Fruit fly (Drosophila melanogaster) whole organism, embryonic: ENCODE results near the gene Vdup1.

ENCODE experiments used
- BEAF-32 ChIP-seq: fragments of 200-800 bp; sonication (Bioruptor generic); optimal IDR thresholded peaks from 3 replicates; lab custom pipeline; 2017; ENCODE audit warnings: missing biosample characterization, missing genetic modification characterization, mild to moderate bottlenecking, moderate library complexity, missing genetic modification reagents
- BtbVII ChIP-seq: fragments of 200-800 bp; sonication (Bioruptor generic); optimal IDR thresholded peaks from 3 replicates; lab custom pipeline; 2017; ENCODE audit warnings: missing biosample characterization, mild to moderate bottlenecking, missing genetic modification characterization
- CG10462 ChIP-seq: fragments of 200-800 bp; sonication (Bioruptor generic); optimal IDR thresholded peaks from 2 replicates; lab custom pipeline; 2016; ENCODE audit warnings: missing biosample characterization, missing genetic modification characterization
- CG10565 ChIP-seq: fragments of 200-800 bp; sonication (Bioruptor generic); optimal IDR thresholded peaks from 3 replicates; lab custom pipeline; 2016; ENCODE audit warnings: missing biosample characterization, mild to moderate bottlenecking, missing genetic modification characterization
- CG11085 ChIP-seq: fragments of 200-800 bp; sonication (Bioruptor generic); IDR thresholded peaks from 2 replicates; pipeline ENCODE4 v1.3.6; 2022; ENCODE audit warnings: missing biosample characterization, missing genetic modification characterization
- CG11398 ChIP-seq: fragments of 200-800 bp; sonication (Bioruptor generic); optimal IDR thresholded peaks from 2 replicates; lab custom pipeline; 2016; ENCODE audit warnings: missing biosample characterization, missing genetic modification characterization
- CG11695 ChIP-seq: fragments of 200-800 bp; sonication (Bioruptor generic); IDR thresholded peaks from 3 replicates; pipeline ENCODE4 v1.3.6; 2022; ENCODE audit warnings: missing biosample characterization, missing genetic modification characterization
- CG12236 ChIP-seq: fragments of 200-800 bp; sonication (Bioruptor generic); optimal IDR thresholded peaks from 2 replicates; lab custom pipeline; 2016; ENCODE audit warnings: missing biosample characterization, missing genetic modification characterization
- CG13123 ChIP-seq: fragments of 200-800 bp; sonication (Bioruptor generic); optimal IDR thresholded peaks from 2 replicates; lab custom pipeline; 2016; ENCODE audit warnings: missing biosample characterization, missing genetic modification characterization
- CG14014 ChIP-seq: fragments of 200-800 bp; sonication (Bioruptor generic); IDR thresholded peaks from 2 replicates; pipeline ENCODE4 v1.3.6; 2022; ENCODE audit warnings: missing biosample characterization, missing genetic modification characterization
- CG15601 ChIP-seq: fragments of 200-800 bp; sonication (Bioruptor generic); optimal IDR thresholded peaks from 3 replicates; lab custom pipeline; 2019; ENCODE audit warnings: missing biosample characterization, mild to moderate bottlenecking, missing genetic modification characterization, moderate library complexity
- CG16863 ChIP-seq: fragments of 200-800 bp; sonication (Bioruptor generic); optimal IDR thresholded peaks from 3 replicates; lab custom pipeline; 2016; ENCODE audit warnings: missing biosample characterization, missing genetic modification characterization
- CG18011 ChIP-seq: fragments of 200-800 bp; sonication (Bioruptor generic); optimal IDR thresholded peaks from 2 replicates; lab custom pipeline; 2017; ENCODE audit warnings: missing biosample characterization, missing genetic modification characterization, mild to moderate bottlenecking, moderate library complexity, missing genotype
- CG2202 ChIP-seq: fragments of 200-800 bp; sonication (Bioruptor generic); optimal IDR thresholded peaks from 2 replicates; lab custom pipeline; 2018; ENCODE audit warnings: missing biosample characterization, mild to moderate bottlenecking, missing genetic modification characterization
- CG32532 ChIP-seq: fragments of 200-800 bp; sonication (Bioruptor generic); IDR thresholded peaks from 2 replicates; pipeline ENCODE4 v1.3.6; 2022; ENCODE audit warnings: missing biosample characterization, missing genetic modification characterization
- CG34376 ChIP-seq: fragments of 200-800 bp; sonication (Bioruptor generic); optimal IDR thresholded peaks from 2 replicates; lab custom pipeline; 2018; ENCODE audit warnings: missing biosample characterization, mild to moderate bottlenecking, missing genetic modification characterization
- CG4424 ChIP-seq: fragments of 200-800 bp; sonication (Bioruptor generic); optimal IDR thresholded peaks from 3 replicates; lab custom pipeline; 2016; ENCODE audit warnings: missing biosample characterization, missing genetic modification characterization
- CG5245 ChIP-seq: fragments of 200-800 bp; sonication (Bioruptor generic); optimal IDR thresholded peaks from 3 replicates; lab custom pipeline; 2016; ENCODE audit warnings: missing biosample characterization, missing genetic modification characterization
- CG6654 ChIP-seq: fragments of 200-800 bp; sonication (Bioruptor generic); optimal IDR thresholded peaks from 2 replicates; lab custom pipeline; 2017; ENCODE audit warnings: missing biosample characterization, mild to moderate bottlenecking, missing genetic modification characterization
- CG7928 ChIP-seq: fragments of 200-800 bp; sonication (Bioruptor generic); optimal IDR thresholded peaks from 2 replicates; lab custom pipeline; 2017; ENCODE audit warnings: missing biosample characterization, mild to moderate bottlenecking, missing genetic modification characterization
- CG8290 ChIP-seq, 3 experiments: fragments of 200-800 bp; sonication (Bioruptor generic); optimal IDR thresholded peaks; 2 replicates each; lab custom pipeline; 2016 to 2019; ENCODE audit warnings: missing biosample characterization in 3 of 3, missing genetic modification characterization in 3 of 3, mild to moderate bottlenecking in 2 of 3, moderate library complexity in 1 of 3
- CG8944 ChIP-seq: fragments of 200-800 bp; sonication (Bioruptor generic); optimal IDR thresholded peaks from 3 replicates; lab custom pipeline; 2016; ENCODE audit warnings: missing biosample characterization, missing genetic modification characterization
- CG9215 ChIP-seq: fragments of 200-800 bp; sonication (Bioruptor generic); IDR thresholded peaks from 2 replicates; pipeline ENCODE4 v1.3.6; 2022; ENCODE audit warnings: missing biosample characterization, missing genetic modification characterization
- Dll ChIP-seq: fragments of 200-800 bp; sonication (Bioruptor generic); IDR thresholded peaks from 4 replicates; pipeline ENCODE4 v1.3.6; 2022; ENCODE audit warnings: missing biosample characterization, missing genetic modification characterization; ENCODE audit not compliant: partially characterized antibody
- Fer3 ChIP-seq: fragments of 200-800 bp; sonication (Bioruptor generic); optimal IDR thresholded peaks from 2 replicates; lab custom pipeline; 2018; ENCODE audit warnings: missing biosample characterization, mild to moderate bottlenecking, missing genetic modification characterization, moderate library complexity
- H2.0 ChIP-seq: fragments of 200-800 bp; sonication (Bioruptor generic); IDR thresholded peaks from 2 replicates; pipeline ENCODE4 v1.3.6; 2022; ENCODE audit warnings: missing biosample characterization, missing genetic modification characterization
- Mes4 ChIP-seq: fragments of 200-800 bp; sonication (Bioruptor generic); optimal IDR thresholded peaks from 2 replicates; lab custom pipeline; 2016; ENCODE audit warnings: missing biosample characterization, missing genetic modification characterization
- Optix ChIP-seq: fragments of 200-800 bp; sonication (Bioruptor generic); IDR thresholded peaks from 3 replicates; pipeline ENCODE4 v1.3.6; 2022; ENCODE audit warnings: missing biosample characterization, missing genetic modification characterization
- Tbp ChIP-seq: fragments of >200 bp; optimal IDR thresholded peaks from 2 replicates; lab custom pipeline; 2018; ENCODE audit warnings: missing biosample characterization, missing genetic modification characterization
- bbx ChIP-seq: fragments of 200-800 bp; sonication (Bioruptor generic); IDR thresholded peaks from 2 replicates; pipeline ENCODE4 v1.3.6; 2022; ENCODE audit warnings: missing biosample characterization, missing genetic modification characterization; ENCODE audit not compliant: partially characterized antibody
- btn ChIP-seq: fragments of 200-800 bp; sonication (Bioruptor generic); optimal IDR thresholded peaks from 2 replicates; lab custom pipeline; 2016; ENCODE audit warnings: missing biosample characterization, missing genetic modification characterization
- dan ChIP-seq: fragments of 200-800 bp; sonication (Bioruptor generic); IDR thresholded peaks from 2 replicates; pipeline ENCODE4 v1.3.6; 2022; ENCODE audit warnings: missing biosample characterization, missing genetic modification characterization
- disco-r ChIP-seq: fragments of 200-800 bp; sonication (Bioruptor generic); optimal IDR thresholded peaks from 2 replicates; lab custom pipeline; 2016; ENCODE audit warnings: missing biosample characterization, missing genetic modification characterization
- emc ChIP-seq: fragments of 200-800 bp; sonication (Bioruptor generic); optimal IDR thresholded peaks from 2 replicates; lab custom pipeline; 2016; ENCODE audit warnings: missing biosample characterization, missing genetic modification characterization
- ewg ChIP-seq: fragments of 200-800 bp; sonication (Bioruptor generic); optimal IDR thresholded peaks from 3 replicates; lab custom pipeline; 2017; ENCODE audit warnings: mild to moderate bottlenecking, missing biosample characterization, missing genetic modification reagents, missing genetic modification characterization
- eyg ChIP-seq: fragments of 200-800 bp; sonication (Bioruptor generic); optimal IDR thresholded peaks from 3 replicates; lab custom pipeline; 2016; ENCODE audit warnings: missing biosample characterization, missing genetic modification characterization
- h ChIP-seq: fragments of >200 bp; optimal IDR thresholded peaks from 2 replicates; lab custom pipeline; 2017
- kah ChIP-seq: fragments of 200-800 bp; sonication (Bioruptor generic); optimal IDR thresholded peaks from 2 replicates; lab custom pipeline; 2018; ENCODE audit warnings: missing biosample characterization, mild to moderate bottlenecking, missing genetic modification characterization
- lilli ChIP-seq: fragments of 200-800 bp; sonication (Bioruptor generic); optimal IDR thresholded peaks from 3 replicates; lab custom pipeline; 2016; ENCODE audit warnings: missing biosample characterization, missing genetic modification characterization
- mam ChIP-seq: fragments of 200-800 bp; sonication (Bioruptor generic); optimal IDR thresholded peaks from 3 replicates; lab custom pipeline; 2016; ENCODE audit warnings: missing biosample characterization, missing genetic modification characterization
- nau ChIP-seq: fragments of 200-800 bp; sonication (Bioruptor generic); optimal IDR thresholded peaks from 3 replicates; lab custom pipeline; 2017; ENCODE audit warnings: missing biosample characterization, mild to moderate bottlenecking, missing genetic modification characterization, missing genetic modification reagents
- otp ChIP-seq: fragments of 200-800 bp; sonication (Bioruptor generic); IDR thresholded peaks from 3 replicates; pipeline ENCODE4, ENCODE4 v1.3.6; 2022; ENCODE audit warnings: missing biosample characterization, missing genetic modification characterization
- pb ChIP-seq: fragments of 200-800 bp; sonication (Bioruptor generic); optimal IDR thresholded peaks from 3 replicates; lab custom pipeline; 2016; ENCODE audit warnings: missing biosample characterization, missing genetic modification characterization
- psq ChIP-seq: fragments of 200-800 bp; sonication (Bioruptor generic); optimal IDR thresholded peaks from 2 replicates; lab custom pipeline; 2017; ENCODE audit warnings: missing biosample characterization, missing genetic modification characterization
- so ChIP-seq: fragments of 200-800 bp; sonication (Bioruptor generic); IDR thresholded peaks from 3 replicates; pipeline ENCODE4 v1.3.6; 2022; ENCODE audit warnings: missing biosample characterization, missing genetic modification characterization
- tap ChIP-seq: fragments of 200-800 bp; optimal IDR thresholded peaks from 3 replicates; lab custom pipeline; 2019; ENCODE audit warnings: missing biosample characterization, mild to moderate bottlenecking, missing genetic modification characterization, moderate library complexity
- unpg ChIP-seq: fragments of 200-800 bp; sonication (Bioruptor generic); optimal IDR thresholded peaks from 3 replicates; lab custom pipeline; 2018; ENCODE audit warnings: missing biosample characterization, mild to moderate bottlenecking, missing genetic modification characterization, moderate library complexity
- usp ChIP-seq: fragments of >200 bp; optimal IDR thresholded peaks from 2 replicates; lab custom pipeline; 2017; ENCODE audit warnings: missing biosample characterization, missing genetic modification characterization
- vfl ChIP-seq: fragments of 200-800 bp; sonication (Bioruptor generic); optimal IDR thresholded peaks from 2 replicates; lab custom pipeline; 2016; ENCODE audit warnings: missing biosample characterization, missing genetic modification characterization

Vdup1 gene

dm6 chr3L:131151-131997 is 47.4 kb downstream of the Vdup1 start (continued):
- TF ChIP-seq CG11398 (no peak), CG4424 (peak; percentile 14), CG6654 (GFP tag; lab: Kevin White, UChicago) (no peak), tap (peak; percentile 31), vfl (GFP tag; lab: Kevin White, UChicago) (no peak), Tbp (GFP tag; lab: Kevin White, UChicago) (no peak), usp (GFP tag; lab: Kevin White, UChicago) (no peak), pb (GFP tag; lab: Kevin White, UChicago) (peak; percentile 51), btn (no peak), Dll (GFP tag; lab: Robert Waterston, UW) (peak; percentile 50; the same call in 3 of the 4 replicates), CG14014 (peak; percentile 11; the same call in 1 of the 2 replicates), ewg (GFP tag; lab: Kevin White, UChicago) (peak; percentile 47), Mes4 (GFP tag; lab: Kevin White, UChicago) (peak; percentile 22), CG34376 (GFP tag; lab: Kevin White, UChicago) (peak; percentile 85), H2.0 (GFP tag; lab: Robert Waterston, UW) (no peak), lilli (GFP tag; lab: Kevin White, UChicago) (no peak), psq (GFP tag; lab: Kevin White, UChicago) (peak; percentile 99), eyg (peak; percentile 34), CG13123 (peak; percentile 14), nau (GFP tag; lab: Kevin White, UChicago) (peak; percentile 66), Optix (GFP tag; lab: Robert Waterston, UW) (no peak), so (GFP tag; lab: Robert Waterston, UW) (peak; percentile 75; the same call in 1 of the 3 replicates), CG10565 (GFP tag; lab: Kevin White, UChicago) (no peak), unpg (GFP tag; lab: Kevin White, UChicago) (no peak), otp (no peak; the same call in 1 of the 3 replicates), disco-r (GFP tag; lab: Kevin White, UChicago) (peak; percentile 29), CG11695 (GFP tag; lab: Robert Waterston, UW) (peak; percentile 29; the same call in 2 of the 3 replicates), bbx (GFP tag; lab: Robert Waterston, UW) (peak; percentile 24; the same call in 1 of the 2 replicates), BtbVII (peak; percentile 74), CG10462 (GFP tag; lab: Kevin White, UChicago) (no peak), BEAF-32 (GFP tag; lab: Kevin White, UChicago) (no peak), CG15601 (peak; percentile 22), emc (GFP tag; lab: Kevin White, UChicago) (no peak), CG9215 (GFP tag; lab: Robert Waterston, UW) (no peak), kah (GFP tag; lab: Kevin White, UChicago) (peak; percentile 90), CG8290 (GFP tag; optimal IDR thresholded peaks at IDR 0.05; lab: Kevin White, UChicago) (no peak), CG8290 (tag; optimal IDR thresholded peaks at IDR 0.05; lab: Kevin White, UChicago) (peak in 1 of 2 experiments; percentile 73), mam (GFP tag; lab: Kevin White, UChicago) (no peak), dan (GFP tag; lab: Robert Waterston, UW) (no peak), CG8944 (GFP tag; lab: Kevin White, UChicago) (no peak), CG7928 (GFP tag; lab: Kevin White, UChicago) (no peak), h (no peak), CG5245 (GFP tag; lab: Kevin White, UChicago) (no peak), CG32532 (peak; percentile 63), Fer3 (tag; lab: Kevin White, UChicago) (peak; percentile 34), CG12236 (GFP tag; lab: Kevin White, UChicago) (no peak), CG18011 (GFP tag; lab: Kevin White, UChicago) (peak; percentile 27), CG16863 (GFP tag; lab: Kevin White, UChicago) (peak; percentile 27), CG11085 (GFP tag; lab: Robert Waterston, UW) (0 out of 2 replicates have a peak, but pooled peaks have one; percentile 12), CG2202 (tag; lab: Kevin White, UChicago) (no peak)
